Fruit fly (Drosophila melanogaster): ENCODE measurements around the gene Tsp3A.
A peak's percentile ranks its signal among the peaks of the same experiment; 100 is the strongest.

Tsp3A gene

DNA sequence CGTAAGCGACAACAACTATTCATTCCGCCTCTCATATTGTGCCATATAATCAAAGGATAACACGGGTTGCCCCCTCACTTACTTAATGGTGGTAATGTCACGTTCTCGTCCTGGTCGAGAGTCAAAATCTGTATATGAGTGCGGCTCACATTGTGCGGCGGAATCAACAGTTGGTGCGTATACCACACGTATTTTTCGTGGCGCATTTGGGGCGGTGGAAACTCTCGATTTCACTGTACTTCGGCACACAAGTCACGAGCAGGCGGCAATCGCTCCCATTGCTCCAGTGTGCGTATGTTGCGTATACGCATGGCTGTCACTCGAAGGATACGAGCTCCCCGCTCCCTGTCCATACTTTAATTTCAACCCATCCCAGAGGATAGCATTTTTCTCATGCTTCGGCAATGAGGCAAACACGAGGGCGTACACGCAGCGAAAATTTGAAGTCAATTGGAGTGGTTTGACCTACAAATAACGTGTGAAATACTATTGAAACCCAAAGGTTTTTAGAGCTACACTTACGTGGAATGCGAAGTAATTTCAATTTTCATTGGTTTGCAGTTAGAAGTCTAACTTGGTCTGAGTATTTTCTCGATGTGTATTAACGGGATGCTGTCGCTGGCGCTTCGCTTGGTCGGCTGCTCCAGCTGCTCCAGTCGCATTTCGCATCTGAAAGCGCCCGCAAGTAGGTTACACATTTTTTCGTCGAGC is 37.6 kb downstream of the Tsp3A start (continued):
- peak; percentile 60 for TF ChIP-seq CG13894 (tag; optimal IDR thresholded peaks at IDR 0.05)
- TF ChIP-seq CG30403 (GFP tag; optimal IDR thresholded peaks at IDR 0.05) = peak; percentile 80
- TF ChIP-seq CG18599 (GFP tag; optimal IDR thresholded peaks at IDR 0.05) = peak; percentile 96
- TF ChIP-seq Hr78 (GFP tag; optimal IDR thresholded peaks at IDR 0.05) = no peak
- peak; percentile 43 for TF ChIP-seq CG10979 (tag; optimal IDR thresholded peaks at IDR 0.05)
- TF ChIP-seq tgo (GFP tag; IDR thresholded peaks at IDR 0.05) = peak; percentile 78
- TF ChIP-seq vfl (GFP tag; optimal IDR thresholded peaks at IDR 0.05) = peak; percentile 70
- TF ChIP-seq CG18476 (GFP tag; optimal IDR thresholded peaks at IDR 0.05) = peak; percentile 66
- TF ChIP-seq eve (GFP tag; optimal IDR thresholded peaks at IDR 0.05) = no peak
- no peak for TF ChIP-seq hth (optimal IDR thresholded peaks at IDR 0.05)
- TF ChIP-seq CG7786 (GFP tag; optimal IDR thresholded peaks at IDR 0.05) = peak; percentile 85
- TF ChIP-seq Meics (GFP tag; optimal IDR thresholded peaks at IDR 0.05) = peak; percentile 87
- no peak for TF ChIP-seq Hey (tag; optimal IDR thresholded peaks at IDR 0.05)
- peak; percentile 63 for TF ChIP-seq maf-S (GFP tag; optimal IDR thresholded peaks at IDR 0.05)
- TF ChIP-seq E2f2 (GFP tag; IDR thresholded peaks at IDR 0.05) = peak; percentile 52
- TF ChIP-seq Ravus (GFP tag; IDR thresholded peaks at IDR 0.05) = peak; percentile 51
- TF ChIP-seq CG2889 (GFP tag; IDR thresholded peaks at IDR 0.05) = peak; percentile 76; the same call in 1 of the 3 replicates
- TF ChIP-seq aop (GFP tag; IDR thresholded peaks at IDR 0.05) = no peak
- TF ChIP-seq ab (GFP tag; optimal IDR thresholded peaks at IDR 0.05) = peak; percentile 56
- no peak for TF ChIP-seq da (GFP tag; optimal IDR thresholded peaks at IDR 0.05)

- TF ChIP-seq crp (GFP tag; optimal IDR thresholded peaks at IDR 0.05) (peak in 1 of 2 experiments; percentile 63), Deaf1 (tag; optimal IDR thresholded peaks at IDR 0.05) (peak; percentile 90), CG4282 (GFP tag; optimal IDR thresholded peaks at IDR 0.05) (no peak), Adf1 (GFP tag; IDR thresholded peaks at IDR 0.05) (no peak), kah (GFP tag; optimal IDR thresholded peaks at IDR 0.05) (peak; percentile 28)
Measured at dm6 chrX:2580319-2581008, 39.1 kb downstream of the Tsp3A start, which contains the start of the genes Vha36-3 and AANATL7. Gene Vha36-3, minus strand, starts transcription at chrX:2580560. Gene AANATL7, plus strand, starts transcription at chrX:2580958.
